Fruit fly (Drosophila melanogaster): ENCODE results near the gene Gss2.
A peak's percentile ranks its signal among the peaks of the same experiment; 100 is the strongest.

Gss2 gene

DNA sequence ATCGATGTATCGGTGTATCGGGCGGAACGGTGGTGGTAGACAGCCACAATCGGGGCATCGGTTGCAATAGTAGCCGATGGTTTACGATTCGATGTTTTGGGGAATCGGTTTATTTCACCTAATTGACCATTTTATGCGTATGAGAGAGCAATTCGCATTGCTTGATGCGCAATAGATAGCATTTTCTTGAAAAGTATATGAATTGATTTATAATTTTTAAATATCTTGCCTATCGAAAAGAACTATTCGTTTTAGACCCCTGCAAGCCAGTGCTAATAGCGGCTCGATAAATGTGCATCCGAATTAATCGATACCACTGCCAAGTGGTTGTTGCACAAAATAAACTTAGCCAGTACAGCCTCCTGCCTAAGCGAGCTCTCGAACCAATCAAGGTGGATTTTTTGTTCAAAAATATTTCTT lies 12.3 kb upstream of the Gss2 start, which contains the start of gene mnb (continued):
- no peak for TF ChIP-seq pb (GFP tag; optimal IDR thresholded peaks at IDR 0.05)
- no peak for TF ChIP-seq chif (GFP tag; optimal IDR thresholded peaks at IDR 0.05)
- no peak for TF ChIP-seq Drgx (GFP tag; IDR thresholded peaks at IDR 0.05)
- no peak for TF ChIP-seq usp (GFP tag; optimal IDR thresholded peaks at IDR 0.05)
- no peak for TF ChIP-seq chm (GFP tag; IDR thresholded peaks at IDR 0.05)
- TF ChIP-seq cato (GFP tag; optimal IDR thresholded peaks at IDR 0.05; ENCODE audit: borderline replicate concordance) = no peak
- TF ChIP-seq CG3407 (GFP tag; optimal IDR thresholded peaks at IDR 0.05) = no peak
- TF ChIP-seq twi (tag; optimal IDR thresholded peaks at IDR 0.05) = no peak
- no peak for TF ChIP-seq CG8388 (GFP tag; optimal IDR thresholded peaks at IDR 0.05)
- no peak for TF ChIP-seq cas (GFP tag; IDR thresholded peaks at IDR 0.05)
- no peak for TF ChIP-seq Bteb2 (GFP tag; optimal IDR thresholded peaks at IDR 0.05)
- peak; percentile 4 for TF ChIP-seq CG13624 (GFP tag; optimal IDR thresholded peaks at IDR 0.05)
- TF ChIP-seq lilli (GFP tag; optimal IDR thresholded peaks at IDR 0.05) = peak; percentile 57
- no peak for TF ChIP-seq CG43689 (GFP tag; IDR thresholded peaks at IDR 0.05)
- TF ChIP-seq Hsf (GFP tag; optimal IDR thresholded peaks at IDR 0.05) = peak; percentile 11
- TF ChIP-seq fd96Cb (tag; optimal IDR thresholded peaks at IDR 0.05) = no peak
- no peak for TF ChIP-seq ATbp (GFP tag; optimal IDR thresholded peaks at IDR 0.05)
- TF ChIP-seq CG32772 (GFP tag; IDR thresholded peaks at IDR 0.05) = no peak
- no peak for TF ChIP-seq CG30431 (GFP tag; optimal IDR thresholded peaks at IDR 0.05)
- no peak for TF ChIP-seq dm (GFP tag; optimal IDR thresholded peaks at IDR 0.05)
- no peak for TF ChIP-seq repo (GFP tag; optimal IDR thresholded peaks at IDR 0.05)
- no peak for TF ChIP-seq oc (tag; optimal IDR thresholded peaks at IDR 0.05)
- peak; percentile 6 for TF ChIP-seq CG12391 (tag; optimal IDR thresholded peaks at IDR 0.05)
- TF ChIP-seq CG31441 (GFP tag; IDR thresholded peaks at IDR 0.05) = no peak
- TF ChIP-seq PHDP (tag; optimal IDR thresholded peaks at IDR 0.05) = no peak
- no peak for TF ChIP-seq CG6175 (GFP tag; IDR thresholded peaks at IDR 0.05)
- no peak for TF ChIP-seq CG4328 (GFP tag; optimal IDR thresholded peaks at IDR 0.05)
- TF ChIP-seq CG10462 (GFP tag; optimal IDR thresholded peaks at IDR 0.05) = no peak
- TF ChIP-seq gce (GFP tag; IDR thresholded peaks at IDR 0.05) = no peak
- no peak for TF ChIP-seq CG10565 (GFP tag; optimal IDR thresholded peaks at IDR 0.05)
- TF ChIP-seq CG4617 (GFP tag; optimal IDR thresholded peaks at IDR 0.05; ENCODE audit: borderline replicate concordance) = no peak
- no peak for TF ChIP-seq CG2199 (GFP tag; IDR thresholded peaks at IDR 0.05)
- TF ChIP-seq CG12104 (GFP tag; optimal IDR thresholded peaks at IDR 0.05) = no peak
- peak; percentile 71 for TF ChIP-seq Lhr (GFP tag; optimal IDR thresholded peaks at IDR 0.05)
- TF ChIP-seq sr (GFP tag; IDR thresholded peaks at IDR 0.05) = no peak
- TF ChIP-seq CG17328 (GFP tag; IDR thresholded peaks at IDR 0.05) = no peak
- no peak for TF ChIP-seq CG31365 (tag; optimal IDR thresholded peaks at IDR 0.05)
- TF ChIP-seq MESR4 (GFP tag; optimal IDR thresholded peaks at IDR 0.05) = no peak
- TF ChIP-seq Fer3 (tag; optimal IDR thresholded peaks at IDR 0.05) = no peak
- no peak for TF ChIP-seq pho (GFP tag; optimal IDR thresholded peaks at IDR 0.05)
- TF ChIP-seq vvl (GFP tag; IDR thresholded peaks at IDR 0.05) = no peak
- no peak for TF ChIP-seq kni (GFP tag; optimal IDR thresholded peaks at IDR 0.05)
- TF ChIP-seq Sry-β (GFP tag; optimal IDR thresholded peaks at IDR 0.05) = no peak
- TF ChIP-seq CG15011 (GFP tag; optimal IDR thresholded peaks at IDR 0.05) = no peak
- peak; percentile 80 for TF ChIP-seq Dref (GFP tag; IDR thresholded peaks at IDR 0.05)
- no peak for TF ChIP-seq Poxn (GFP tag; IDR thresholded peaks at IDR 0.05)
- no peak for TF ChIP-seq sens-2 (GFP tag; IDR thresholded peaks at IDR 0.05)
- no peak for TF ChIP-seq GATAe (GFP tag; conservative IDR thresholded peaks at IDR 0.05)
- TF ChIP-seq unpg (GFP tag; optimal IDR thresholded peaks at IDR 0.05) = no peak
- no peak for TF ChIP-seq fru (optimal IDR thresholded peaks at IDR 0.05)
- TF ChIP-seq H2.0 (GFP tag; IDR thresholded peaks at IDR 0.05) = no peak
- no peak for TF ChIP-seq CG11085 (GFP tag; IDR thresholded peaks at IDR 0.05)
- TF ChIP-seq Rfx (GFP tag; IDR thresholded peaks at IDR 0.05) = peak; percentile 34; the same call in 1 of the 2 replicates
